Fruit fly (Drosophila melanogaster): ENCODE data around the gene Ipp.

Ipp gene

DNA sequence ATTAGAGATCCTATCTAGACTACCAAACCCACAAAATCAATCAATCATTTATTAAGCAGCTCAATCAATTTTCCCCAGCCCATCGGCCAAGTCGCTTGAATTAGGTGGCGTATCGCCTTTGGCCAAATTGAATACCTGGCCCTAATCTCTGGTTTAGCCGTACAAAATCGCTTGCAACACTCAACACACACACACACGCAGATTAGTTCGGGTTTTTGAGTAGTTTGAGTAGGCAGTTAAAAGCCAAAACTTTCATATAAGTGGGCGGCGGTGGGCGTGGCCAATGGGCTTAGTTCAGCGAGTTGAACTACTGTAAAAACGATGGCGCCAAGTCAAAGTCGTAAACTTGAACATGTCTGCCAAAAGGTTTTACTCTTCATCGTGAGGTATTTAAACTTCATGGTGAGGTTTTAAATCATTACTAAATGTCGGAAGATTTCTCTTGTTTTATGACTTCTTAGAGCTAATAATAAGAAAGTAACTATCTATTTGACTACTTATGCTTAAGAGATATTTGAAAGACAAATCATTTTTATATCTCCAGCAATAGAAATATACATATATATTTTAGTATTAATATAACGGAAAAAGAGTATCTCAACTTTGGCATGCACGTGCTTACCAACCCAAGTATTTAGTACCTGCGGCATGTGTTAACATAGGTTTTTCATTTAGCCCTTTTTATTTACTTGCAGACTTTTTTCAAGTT lies 42.8 kb downstream of the Ipp start:
- TF ChIP-seq Mrtf (GFP tag; IDR thresholded peaks at IDR 0.05) (no peak), nmo (GFP tag; optimal IDR thresholded peaks at IDR 0.05) (peak; percentile 8), CG5953 (GFP tag; IDR thresholded peaks at IDR 0.05) (0 out of 2 replicates have a peak, but pooled peaks have one; percentile 41), insv (GFP tag; optimal IDR thresholded peaks at IDR 0.05) (no peak), Nf-YC (tag; optimal IDR thresholded peaks at IDR 0.05) (peak; percentile 17), CG8281 (tag; optimal IDR thresholded peaks at IDR 0.05) (peak; percentile 20), CG10979 (tag; optimal IDR thresholded peaks at IDR 0.05) (no peak), inv (GFP tag; IDR thresholded peaks at IDR 0.05; ENCODE audit: partially characterized antibody) (no peak), CG7839 (tag; optimal IDR thresholded peaks at IDR 0.05) (peak; percentile 9), croc (GFP tag; conservative IDR thresholded peaks at IDR 0.05) (no peak), CG17385 (GFP tag; optimal IDR thresholded peaks at IDR 0.05) (peak; percentile 24), oc (tag; optimal IDR thresholded peaks at IDR 0.05) (peak; percentile 73), unpg (GFP tag; optimal IDR thresholded peaks at IDR 0.05) (peak; percentile 30), CG6689 (GFP tag; IDR thresholded peaks at IDR 0.05) (0 out of 2 replicates have a peak, but pooled peaks have one; percentile 4), phol (tag; optimal IDR thresholded peaks at IDR 0.05) (peak; percentile 16), pfk (GFP tag; optimal IDR thresholded peaks at IDR 0.05) (no peak), CG1832 (GFP tag; optimal IDR thresholded peaks at IDR 0.05) (no peak), dysf (GFP tag; IDR thresholded peaks at IDR 0.05) (0 out of 3 replicates have a peak, but pooled peaks have one; percentile 22), org-1 (GFP tag; optimal IDR thresholded peaks at IDR 0.05) (no peak), dmrt99B (tag; optimal IDR thresholded peaks at IDR 0.05) (peak; percentile 26), CG11504 (tag; optimal IDR thresholded peaks at IDR 0.05) (peak; percentile 18), CG2678 (tag; optimal IDR thresholded peaks at IDR 0.05) (peak; percentile 21), twi (tag; optimal IDR thresholded peaks at IDR 0.05) (no peak), sr (GFP tag; IDR thresholded peaks at IDR 0.05) (peak; percentile 56; the same call in 2 of the 3 replicates), stwl (tag; optimal IDR thresholded peaks at IDR 0.05) (no peak), CG15514 (GFP tag; optimal IDR thresholded peaks at IDR 0.05) (no peak), CG2202 (tag; optimal IDR thresholded peaks at IDR 0.05) (no peak), Ptx1 (GFP tag; IDR thresholded peaks at IDR 0.05) (0 out of 2 replicates have a peak, but pooled peaks have one; percentile 20), Hr51 (GFP tag; optimal IDR thresholded peaks at IDR 0.05) (peak in 1 of 2 experiments; percentile 36), kah (GFP tag; optimal IDR thresholded peaks at IDR 0.05) (no peak), fru (optimal IDR thresholded peaks at IDR 0.05) (no peak), Med (GFP tag) (peak; percentile 28), CG15269 (tag; optimal IDR thresholded peaks at IDR 0.05) (peak; percentile 20), gem (tag; optimal IDR thresholded peaks at IDR 0.05) (peak; percentile 37), CG2875 (GFP tag; optimal IDR thresholded peaks at IDR 0.05) (no peak), D19A (tag; optimal IDR thresholded peaks at IDR 0.05) (peak; percentile 90), grau (tag; optimal IDR thresholded peaks at IDR 0.05) (peak; percentile 32), CG6272 (GFP tag; IDR thresholded peaks at IDR 0.05) (no peak), Hr3 (GFP tag; optimal IDR thresholded peaks at IDR 0.05) (no peak), Sox102F (GFP tag; optimal IDR thresholded peaks at IDR 0.05) (peak; percentile 15), seq (GFP tag; IDR thresholded peaks at IDR 0.05) (no peak), CG7556 (GFP tag; optimal IDR thresholded peaks at IDR 0.05) (no peak), row (GFP tag; IDR thresholded peaks at IDR 0.05) (peak; percentile 57; the same call in 2 of the 3 replicates), CG13296 (GFP tag; optimal IDR thresholded peaks at IDR 0.05) (peak; percentile 27), eve (GFP tag; optimal IDR thresholded peaks at IDR 0.05) (peak in 1 of 2 experiments; percentile 60)
